Worm (Caenorhabditis elegans): ENCODE measurements around the gene C14A6.6.

ce11 chrV:18212848-18213247, 45.8 kb upstream of the C14A6.6 start:
- TF ChIP-seq nhr-237 (tag; optimal IDR thresholded peaks at IDR 0.05): no peak
- TF ChIP-seq nhr-28 (tag; optimal IDR thresholded peaks at IDR 0.05): no peak
- no peak for TF ChIP-seq elt-1 (tag; optimal IDR thresholded peaks at IDR 0.05; ENCODE audit: borderline replicate concordance, insufficient read depth)
- no peak for TF ChIP-seq sptf-1 (tag; optimal IDR thresholded peaks at IDR 0.05)
- no peak for TF ChIP-seq unc-62 (GFP tag; optimal IDR thresholded peaks at IDR 0.05)
- no peak for TF ChIP-seq nhr-76 (tag; optimal IDR thresholded peaks at IDR 0.05)
- TF ChIP-seq mep-1 (tag; optimal IDR thresholded peaks at IDR 0.05): no peak
- no peak for TF ChIP-seq lsy-2 (tag; optimal IDR thresholded peaks at IDR 0.05)

All from whole organism, mixed stage, embryonic.